Fruit fly (Drosophila melanogaster) whole organism, embryonic: ENCODE results near the gene CG11674.

Source experiments
- Asciz ChIP-seq: fragments of 200-800 bp; sonication (Bioruptor generic); optimal IDR thresholded peaks from 2 replicates; lab custom pipeline; 2017; ENCODE audit warnings: missing biosample characterization, mild to moderate bottlenecking, missing genetic modification characterization, missing genetic modification reagents
- B-H1 ChIP-seq: fragments of 200-800 bp; sonication (Bioruptor generic); IDR thresholded peaks from 3 replicates; pipeline ENCODE4 v1.3.6; 2022; ENCODE audit warnings: missing biosample characterization, missing genetic modification characterization
- CG11560 ChIP-seq: fragments of 200-800 bp; sonication (Bioruptor generic); IDR thresholded peaks from 3 replicates; pipeline ENCODE4 v1.3.6; 2022; ENCODE audit warnings: missing biosample characterization, missing genetic modification characterization
- CG11723 ChIP-seq: fragments of 200-800 bp; sonication (Bioruptor generic); optimal IDR thresholded peaks from 2 replicates; lab custom pipeline; 2017; ENCODE audit warnings: missing biosample characterization, mild to moderate bottlenecking, missing genetic modification characterization
- CG12299 ChIP-seq: fragments of 200-800 bp; sonication (Bioruptor generic); optimal IDR thresholded peaks from 2 replicates; lab custom pipeline; 2018; ENCODE audit warnings: missing biosample characterization, mild to moderate bottlenecking, missing genetic modification characterization
- CG13296 ChIP-seq: fragments of 200-800 bp; sonication (Bioruptor generic); optimal IDR thresholded peaks from 3 replicates; lab custom pipeline; 2018; ENCODE audit warnings: missing biosample characterization, mild to moderate bottlenecking, missing genetic modification characterization
- CG13424 ChIP-seq: fragments of 200-800 bp; sonication (Bioruptor generic); optimal IDR thresholded peaks from 2 replicates; lab custom pipeline; 2019; ENCODE audit warnings: missing biosample characterization, mild to moderate bottlenecking, missing genetic modification characterization, moderate library complexity
- CG14710 ChIP-seq: fragments of 200-800 bp; sonication (Bioruptor generic); optimal IDR thresholded peaks from 3 replicates; lab custom pipeline; 2019; ENCODE audit warnings: missing biosample characterization, mild to moderate bottlenecking, missing genetic modification characterization, moderate library complexity
- CG3995 ChIP-seq: fragments of 200-800 bp; sonication (Bioruptor generic); optimal IDR thresholded peaks from 3 replicates; lab custom pipeline; 2016; ENCODE audit warnings: missing biosample characterization, missing genetic modification characterization
- CG4617 ChIP-seq: fragments of 200-800 bp; sonication (Bioruptor generic); optimal IDR thresholded peaks from 3 replicates; lab custom pipeline; 2016; ENCODE audit warnings: missing biosample characterization, missing genetic modification characterization, borderline replicate concordance
- CG6175 ChIP-seq: fragments of 200-800 bp; sonication (Bioruptor generic); IDR thresholded peaks from 3 replicates; pipeline ENCODE4 v1.3.6; 2022; ENCODE audit warnings: missing biosample characterization, missing genetic modification characterization
- CG7928 ChIP-seq: fragments of 200-800 bp; sonication (Bioruptor generic); optimal IDR thresholded peaks from 2 replicates; lab custom pipeline; 2017; ENCODE audit warnings: missing biosample characterization, mild to moderate bottlenecking, missing genetic modification characterization
- CG8290 ChIP-seq, 3 experiments: fragments of 200-800 bp; sonication (Bioruptor generic); optimal IDR thresholded peaks; 2 replicates each; lab custom pipeline; 2016 to 2019; ENCODE audit warnings: missing biosample characterization in 3 of 3, missing genetic modification characterization in 3 of 3, mild to moderate bottlenecking in 2 of 3, moderate library complexity in 1 of 3
- CG8944 ChIP-seq: fragments of 200-800 bp; sonication (Bioruptor generic); optimal IDR thresholded peaks from 3 replicates; lab custom pipeline; 2016; ENCODE audit warnings: missing biosample characterization, missing genetic modification characterization
- CG9609 ChIP-seq: fragments of 200-800 bp; sonication (Bioruptor generic); optimal IDR thresholded peaks from 3 replicates; lab custom pipeline; 2016; ENCODE audit warnings: missing biosample characterization, missing genetic modification characterization
- CG9797 ChIP-seq: fragments of 200-800 bp; sonication (Bioruptor generic); optimal IDR thresholded peaks from 3 replicates; lab custom pipeline; 2018; ENCODE audit warnings: missing biosample characterization, mild to moderate bottlenecking, missing genetic modification characterization
- Doc2 ChIP-seq: fragments of 200-800 bp; sonication (Bioruptor generic); IDR thresholded peaks from 2 replicates; pipeline ENCODE4 v1.3.6; 2022; ENCODE audit warnings: missing biosample characterization, missing genetic modification characterization
- Lhr ChIP-seq: fragments of 200-800 bp; sonication (Bioruptor generic); optimal IDR thresholded peaks from 3 replicates; lab custom pipeline; 2017; ENCODE audit warnings: mild to moderate bottlenecking, missing biosample characterization, missing genetic modification reagents, missing genetic modification characterization
- Mad ChIP-seq: fragments of 200-800 bp; sonication (Bioruptor generic); optimal IDR thresholded peaks from 2 replicates; lab custom pipeline; 2016; ENCODE audit warnings: missing biosample characterization, missing genetic modification characterization
- Mes4 ChIP-seq: fragments of 200-800 bp; sonication (Bioruptor generic); optimal IDR thresholded peaks from 2 replicates; lab custom pipeline; 2016; ENCODE audit warnings: missing biosample characterization, missing genetic modification characterization
- Neu2 ChIP-seq: fragments of 200-800 bp; sonication (Bioruptor generic); optimal IDR thresholded peaks from 3 replicates; lab custom pipeline; 2016; ENCODE audit warnings: missing biosample characterization, missing genetic modification characterization, borderline replicate concordance
- Nf-YB ChIP-seq: fragments of 200-800 bp; sonication (Bioruptor generic); optimal IDR thresholded peaks from 3 replicates; lab custom pipeline; 2019; ENCODE audit warnings: missing biosample characterization, mild to moderate bottlenecking, missing genetic modification characterization, moderate library complexity
- Ravus ChIP-seq: fragments of 200-800 bp; sonication (Bioruptor generic); IDR thresholded peaks from 2 replicates; pipeline ENCODE4 v1.3.6; 2022; ENCODE audit warnings: missing biosample characterization, missing genetic modification characterization
- Six4 ChIP-seq: fragments of 200-800 bp; sonication (Bioruptor generic); optimal IDR thresholded peaks from 2 replicates; lab custom pipeline; 2016; ENCODE audit warnings: missing biosample characterization, missing genetic modification characterization
- Sox102F ChIP-seq: fragments of 200-800 bp; sonication (Bioruptor generic); optimal IDR thresholded peaks from 2 replicates; lab custom pipeline; 2018; ENCODE audit warnings: missing biosample characterization, mild to moderate bottlenecking, missing genetic modification characterization, moderate library complexity
- Sry-β ChIP-seq: fragments of 200-800 bp; sonication (Bioruptor generic); optimal IDR thresholded peaks from 2 replicates; lab custom pipeline; 2018; ENCODE audit warnings: missing biosample characterization, mild to moderate bottlenecking, missing genetic modification characterization, moderate library complexity
- Vsx1 ChIP-seq: fragments of 200-800 bp; sonication (Bioruptor generic); optimal IDR thresholded peaks from 2 replicates; lab custom pipeline; 2017; ENCODE audit warnings: missing biosample characterization, mild to moderate bottlenecking, missing genetic modification characterization, missing genetic modification reagents
- Xbp1 ChIP-seq: fragments of 200-800 bp; sonication (Bioruptor generic); optimal IDR thresholded peaks from 3 replicates; lab custom pipeline; 2016; ENCODE audit warnings: missing biosample characterization, mild to moderate bottlenecking, missing genetic modification characterization
- ab ChIP-seq: fragments of 200-800 bp; sonication (Bioruptor generic); optimal IDR thresholded peaks from 2 replicates; lab custom pipeline; 2016; ENCODE audit warnings: missing biosample characterization, missing genetic modification characterization
- amos ChIP-seq: fragments of 200-800 bp; sonication (Bioruptor generic); IDR thresholded peaks from 2 replicates; pipeline ENCODE4 v1.3.6; 2022; ENCODE audit warnings: missing biosample characterization, missing genetic modification characterization; ENCODE audit not compliant: partially characterized antibody
- cad ChIP-seq: fragments of >200 bp; optimal IDR thresholded peaks from 2 replicates; lab custom pipeline; 2017; ENCODE audit warnings: missing biosample characterization, missing genetic modification characterization
- chinmo ChIP-seq: fragments of 200-800 bp; sonication (Bioruptor generic); IDR thresholded peaks from 4 replicates; pipeline ENCODE4 v1.3.6; 2022; ENCODE audit warnings: missing biosample characterization, missing genetic modification characterization; ENCODE audit not compliant: partially characterized antibody
- cwo ChIP-seq: fragments of 200-800 bp; sonication (Bioruptor generic); optimal IDR thresholded peaks from 3 replicates; lab custom pipeline; 2017; ENCODE audit warnings: missing biosample characterization, missing genetic modification characterization, mild to moderate bottlenecking, moderate library complexity, missing genetic modification reagents
- dati ChIP-seq: fragments of 200-800 bp; sonication (Bioruptor generic); IDR thresholded peaks from 2 replicates; pipeline ENCODE4 v1.3.6; 2022; ENCODE audit warnings: missing biosample characterization, missing genetic modification characterization
- dysf ChIP-seq: fragments of 200-800 bp; sonication (Bioruptor generic); IDR thresholded peaks from 3 replicates; pipeline ENCODE4 v1.3.6; 2022; ENCODE audit warnings: missing biosample characterization, missing genetic modification characterization
- en ChIP-seq: fragments of 200-800 bp; sonication (Bioruptor generic); optimal IDR thresholded peaks from 2 replicates; lab custom pipeline; 2016; ENCODE audit warnings: missing biosample characterization, missing genetic modification characterization
- eve ChIP-seq, 2 experiments: fragments of >200 bp; optimal IDR thresholded peaks; 2 replicates each; lab custom pipeline; 2017; ENCODE audit warnings: missing biosample characterization in 2 of 2, missing genetic modification characterization in 2 of 2
- grn ChIP-seq: fragments of 200-800 bp; sonication (Bioruptor generic); optimal IDR thresholded peaks from 3 replicates; lab custom pipeline; 2017; ENCODE audit warnings: missing biosample characterization, missing genetic modification characterization
- jumu ChIP-seq: fragments of 200-800 bp; sonication (Bioruptor generic); optimal IDR thresholded peaks from 3 replicates; lab custom pipeline; 2016; ENCODE audit warnings: missing biosample characterization, missing genetic modification characterization
- lilli ChIP-seq: fragments of 200-800 bp; sonication (Bioruptor generic); optimal IDR thresholded peaks from 3 replicates; lab custom pipeline; 2016; ENCODE audit warnings: missing biosample characterization, missing genetic modification characterization
- lov ChIP-seq, 2 experiments: fragments of 200-800 bp in 1 of 2; fragments of >200 bp in 1 of 2; sonication (Bioruptor generic) in 1 of 2; IDR thresholded peaks in 1 of 2; optimal IDR thresholded peaks in 1 of 2; 2 replicates in 1 of 2; 3 replicates in 1 of 2; pipeline versions ENCODE4 v1.3.6 to Lab custom; 2017 to 2022; ENCODE audit warnings: missing biosample characterization in 1 of 2, missing genetic modification characterization in 1 of 2
- p53 ChIP-seq: fragments of 200-800 bp; sonication (Bioruptor generic); optimal IDR thresholded peaks from 2 replicates; lab custom pipeline; 2016; ENCODE audit warnings: missing biosample characterization, missing genetic modification characterization
- pan ChIP-seq, 4 experiments: fragments of >200 bp in 3 of 4; fragments of 200-800 bp in 1 of 4; sonication (Bioruptor generic) in 1 of 4; optimal IDR thresholded peaks in 3 of 4; IDR thresholded peaks in 1 of 4; 2 replicates each; pipeline versions ENCODE4 v1.3.6 to Lab custom; 2017 to 2022; ENCODE audit warnings: missing biosample characterization in 2 of 4, missing genetic modification characterization in 2 of 4, mixed read lengths in 1 of 4
- sd ChIP-seq: fragments of 200-800 bp; sonication (Bioruptor generic); optimal IDR thresholded peaks from 3 replicates; lab custom pipeline; 2018; ENCODE audit warnings: missing biosample characterization, mild to moderate bottlenecking, missing genetic modification characterization, moderate library complexity
- sim ChIP-seq: fragments of 200-800 bp; sonication (Bioruptor generic); IDR thresholded peaks from 2 replicates; pipeline ENCODE4 v1.3.6; 2022; ENCODE audit warnings: missing biosample characterization, missing genetic modification characterization
- slbo ChIP-seq: fragments of 200-800 bp; sonication (Bioruptor generic); IDR thresholded peaks from 2 replicates; pipeline ENCODE4 v1.3.6; 2022; ENCODE audit warnings: missing biosample characterization, missing genetic modification characterization
- stc ChIP-seq: fragments of 200-800 bp; sonication (Bioruptor generic); IDR thresholded peaks from 2 replicates; pipeline ENCODE4 v1.3.6; 2022; ENCODE audit warnings: missing biosample characterization, missing genetic modification characterization
- tap ChIP-seq: fragments of 200-800 bp; optimal IDR thresholded peaks from 3 replicates; lab custom pipeline; 2019; ENCODE audit warnings: missing biosample characterization, mild to moderate bottlenecking, missing genetic modification characterization, moderate library complexity
- z ChIP-seq: fragments of 200-800 bp; sonication (Bioruptor generic); IDR thresholded peaks from 3 replicates; pipeline ENCODE4 v1.3.6; 2022; ENCODE audit warnings: missing biosample characterization, missing genetic modification characterization

Gene CG11674

DNA sequence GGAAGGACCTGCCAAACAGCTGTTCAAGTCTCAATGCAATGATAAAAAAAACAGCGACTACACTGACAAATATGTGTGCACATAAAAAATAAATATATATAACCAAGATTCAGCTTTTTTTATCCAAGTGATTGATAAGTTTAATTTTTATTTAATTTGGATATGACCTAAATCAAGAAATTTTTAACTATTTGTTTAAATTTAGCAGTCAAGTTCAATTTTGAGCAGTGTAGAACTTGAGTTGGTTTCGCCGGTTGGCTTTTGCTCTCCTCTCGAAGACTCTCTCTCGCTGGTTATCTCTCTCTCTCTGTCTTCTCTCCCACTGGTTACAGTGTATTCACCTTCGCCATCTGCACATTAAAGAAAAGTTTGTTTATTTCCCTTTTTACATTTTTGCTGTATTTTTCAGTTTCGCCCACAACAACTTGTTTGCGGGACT lies 7.6 kb downstream of the CG11674 start (continued):
- TF ChIP-seq en (GFP tag; lab: Kevin White, UChicago) = peak; percentile 45
- peak; percentile 55 for TF ChIP-seq Mes4 (GFP tag; lab: Kevin White, UChicago)
- peak; percentile 88 for TF ChIP-seq Xbp1 (GFP tag; lab: Kevin White, UChicago)
- TF ChIP-seq z (GFP tag; lab: Robert Waterston, UW) = no peak
- peak; percentile 47 for TF ChIP-seq sd (tag; lab: Kevin White, UChicago)
- peak; percentile 87 for TF ChIP-seq Asciz (GFP tag; lab: Kevin White, UChicago)
- TF ChIP-seq sim (GFP tag; lab: Robert Waterston, UW) = peak; percentile 81
- TF ChIP-seq Lhr = peak; percentile 69
- peak; percentile 84 for TF ChIP-seq CG13296 (GFP tag; lab: Kevin White, UChicago)
- peak; percentile 76 for TF ChIP-seq CG11723 (GFP tag; lab: Kevin White, UChicago)
- TF ChIP-seq dati = peak; percentile 23; the same call in 1 of the 2 replicates
- peak; percentile 29 for TF ChIP-seq CG3995 (GFP tag; lab: Kevin White, UChicago)
- TF ChIP-seq Neu2 (GFP tag; lab: Kevin White, UChicago) = no peak
- peak; percentile 86 for TF ChIP-seq cwo (GFP tag; lab: Kevin White, UChicago)
- peak; percentile 82 for TF ChIP-seq Six4 (GFP tag; lab: Kevin White, UChicago)
- no peak for TF ChIP-seq lov (optimal IDR thresholded peaks at IDR 0.05; lab: Kevin White, UChicago)
- 0 out of 3 replicates have a peak, but pooled peaks have one; percentile 59 for TF ChIP-seq lov (GFP tag; IDR thresholded peaks at IDR 0.05; lab: Robert Waterston, UW)
- TF ChIP-seq eve (GFP tag; optimal IDR thresholded peaks at IDR 0.05; lab: Kevin White, UChicago) = no peak
- peak; percentile 88 for TF ChIP-seq CG13424 (tag; lab: Kevin White, UChicago)
- TF ChIP-seq cad (GFP tag; lab: Kevin White, UChicago) = no peak
- TF ChIP-seq CG8290 (GFP tag; optimal IDR thresholded peaks at IDR 0.05; lab: Kevin White, UChicago) = peak; percentile 65
- TF ChIP-seq CG8290 (tag; optimal IDR thresholded peaks at IDR 0.05; lab: Kevin White, UChicago) = no peak
- TF ChIP-seq Doc2 (GFP tag; lab: Robert Waterston, UW) = peak; percentile 54; the same call in 1 of the 2 replicates
- peak; percentile 85 for TF ChIP-seq stc (GFP tag; lab: Robert Waterston, UW)
- TF ChIP-seq CG9609 (GFP tag; lab: Kevin White, UChicago) = peak; percentile 70
- peak; percentile 60; the same call in 2 of the 3 replicates for TF ChIP-seq CG11560
- TF ChIP-seq CG14710 (tag; lab: Kevin White, UChicago) = peak; percentile 87
- peak; percentile 92 for TF ChIP-seq Sox102F (GFP tag; lab: Kevin White, UChicago)
- TF ChIP-seq CG9797 (GFP tag; lab: Kevin White, UChicago) = no peak
- TF ChIP-seq CG7928 = peak; percentile 41
- TF ChIP-seq slbo = peak; percentile 89
- TF ChIP-seq lilli = peak; percentile 83
- TF ChIP-seq p53 = peak; percentile 25
- TF ChIP-seq Mad (GFP tag; lab: Kevin White, UChicago) = peak; percentile 28
- TF ChIP-seq jumu = peak; percentile 37
- TF ChIP-seq Nf-YB (GFP tag; lab: Kevin White, UChicago) = peak; percentile 72
- peak; percentile 93 for TF ChIP-seq dysf (GFP tag; lab: Robert Waterston, UW)
- peak; percentile 86 for TF ChIP-seq tap
- peak; percentile 66 for TF ChIP-seq CG4617
- TF ChIP-seq pan (optimal IDR thresholded peaks at IDR 0.05; lab: Kevin White, UChicago) = no peak
- peak in 1 of 2 experiments; percentile 93 for TF ChIP-seq pan (GFP tag; optimal IDR thresholded peaks at IDR 0.05 in 1 of 2, IDR thresholded peaks at IDR 0.05 in 1 of 2)
- peak; percentile 64 for TF ChIP-seq Ravus (GFP tag; lab: Robert Waterston, UW)
- no peak for TF ChIP-seq Sry-β
- peak; percentile 75 for TF ChIP-seq CG12299 (tag; lab: Kevin White, UChicago)
- peak; percentile 85 for TF ChIP-seq B-H1
- 0 out of 4 replicates have a peak, but pooled peaks have one; percentile 13 for TF ChIP-seq chinmo (GFP tag; lab: Robert Waterston, UW)
- TF ChIP-seq ab (GFP tag; lab: Kevin White, UChicago) = peak; percentile 10
- TF ChIP-seq amos = no peak
- TF ChIP-seq grn (GFP tag; lab: Kevin White, UChicago) = peak; percentile 33
- peak; percentile 58 for TF ChIP-seq CG8944
- TF ChIP-seq CG6175 (GFP tag; lab: Robert Waterston, UW) = peak; percentile 81
- TF ChIP-seq Vsx1 (GFP tag; lab: Kevin White, UChicago) = peak; percentile 58
